Fruit fly (Drosophila melanogaster) whole organism, embryonic: Measurements from ENCODE around the gene mAChR-C.

Experiments used
- Atf3 ChIP-seq: fragments of 200-800 bp; sonication (Bioruptor generic); optimal IDR thresholded peaks from 3 replicates; lab custom pipeline; 2016; ENCODE audit warnings: missing biosample characterization, missing genetic modification characterization
- Awh ChIP-seq: fragments of 200-800 bp; sonication (Bioruptor generic); IDR thresholded peaks from 2 replicates; pipeline ENCODE4, ENCODE4 v1.3.6; 2022; ENCODE audit warnings: missing biosample characterization, missing genetic modification characterization
- Blimp-1 ChIP-seq: fragments of 200-800 bp; sonication (Bioruptor generic); optimal IDR thresholded peaks from 3 replicates; lab custom pipeline; 2018; ENCODE audit warnings: missing biosample characterization, missing genetic modification characterization, mild to moderate bottlenecking, moderate library complexity, missing genetic modification reagents
- Bteb2 ChIP-seq: fragments of 200-800 bp; sonication (Bioruptor generic); optimal IDR thresholded peaks from 2 replicates; lab custom pipeline; 2016; ENCODE audit warnings: missing biosample characterization, missing genetic modification characterization
- CG10267 ChIP-seq: fragments of 200-800 bp; sonication (Bioruptor generic); optimal IDR thresholded peaks from 2 replicates; lab custom pipeline; 2018; ENCODE audit warnings: missing biosample characterization, mild to moderate bottlenecking, missing genetic modification characterization, moderate library complexity
- CG11398 ChIP-seq: fragments of 200-800 bp; sonication (Bioruptor generic); optimal IDR thresholded peaks from 2 replicates; lab custom pipeline; 2016; ENCODE audit warnings: missing biosample characterization, missing genetic modification characterization
- CG11504 ChIP-seq: fragments of 200-800 bp; sonication (Bioruptor generic); optimal IDR thresholded peaks from 3 replicates; lab custom pipeline; 2019; ENCODE audit warnings: missing biosample characterization, mild to moderate bottlenecking, missing genetic modification characterization, moderate library complexity
- CG12219 ChIP-seq: fragments of 200-800 bp; sonication (Bioruptor generic); optimal IDR thresholded peaks from 3 replicates; lab custom pipeline; 2018; ENCODE audit warnings: missing biosample characterization, mild to moderate bottlenecking, missing genetic modification characterization
- CG12769 ChIP-seq: fragments of 200-800 bp; sonication (Bioruptor generic); optimal IDR thresholded peaks from 2 replicates; lab custom pipeline; 2019; ENCODE audit warnings: missing biosample characterization, mild to moderate bottlenecking, missing genetic modification characterization, moderate library complexity
- CG13287 ChIP-seq: fragments of 200-800 bp; sonication (Bioruptor generic); IDR thresholded peaks from 2 replicates; pipeline ENCODE4 v1.3.6; 2022; ENCODE audit warnings: missing biosample characterization, missing genetic modification characterization; ENCODE audit not compliant: partially characterized antibody
- CG13624 ChIP-seq: fragments of 200-800 bp; sonication (Bioruptor generic); optimal IDR thresholded peaks from 2 replicates; lab custom pipeline; 2016; ENCODE audit warnings: missing biosample characterization, missing genetic modification characterization
- CG14441 ChIP-seq: fragments of 200-800 bp; sonication (Bioruptor generic); IDR thresholded peaks from 2 replicates; pipeline ENCODE4 v1.3.6; 2022; ENCODE audit warnings: missing biosample characterization, missing genetic modification characterization
- CG1647 ChIP-seq: fragments of 200-800 bp; sonication (Bioruptor generic); optimal IDR thresholded peaks from 3 replicates; lab custom pipeline; 2016; ENCODE audit warnings: missing biosample characterization, missing genetic modification characterization
- CG17328 ChIP-seq: fragments of 200-800 bp; sonication (Bioruptor generic); IDR thresholded peaks from 2 replicates; pipeline ENCODE4 v1.3.6; 2022; ENCODE audit warnings: missing biosample characterization, missing genetic modification characterization
- CG18011 ChIP-seq: fragments of 200-800 bp; sonication (Bioruptor generic); optimal IDR thresholded peaks from 2 replicates; lab custom pipeline; 2017; ENCODE audit warnings: missing biosample characterization, missing genetic modification characterization, mild to moderate bottlenecking, moderate library complexity, missing genotype
- CG18262 ChIP-seq: fragments of 200-800 bp; optimal IDR thresholded peaks from 3 replicates; lab custom pipeline; 2019; ENCODE audit warnings: missing biosample characterization, mild to moderate bottlenecking, missing genetic modification characterization, moderate library complexity
- CG18619 ChIP-seq: fragments of 200-800 bp; sonication (Bioruptor generic); optimal IDR thresholded peaks from 3 replicates; lab custom pipeline; 2017; ENCODE audit warnings: missing biosample characterization, mild to moderate bottlenecking, missing genetic modification characterization
- CG30020 ChIP-seq: fragments of 200-800 bp; optimal IDR thresholded peaks from 2 replicates; lab custom pipeline; 2019; ENCODE audit warnings: missing biosample characterization, mild to moderate bottlenecking, missing genetic modification characterization, moderate library complexity
- CG32532 ChIP-seq: fragments of 200-800 bp; sonication (Bioruptor generic); IDR thresholded peaks from 2 replicates; pipeline ENCODE4 v1.3.6; 2022; ENCODE audit warnings: missing biosample characterization, missing genetic modification characterization
- CG3726 ChIP-seq: fragments of 200-800 bp; sonication (Bioruptor generic); IDR thresholded peaks from 3 replicates; pipeline ENCODE4, ENCODE4 v1.3.6; 2022; ENCODE audit warnings: missing biosample characterization, missing genetic modification characterization
- CG42726 ChIP-seq: fragments of 200-800 bp; sonication (Bioruptor generic); IDR thresholded peaks from 2 replicates; pipeline ENCODE4 v1.3.6; 2022; ENCODE audit warnings: missing biosample characterization, missing genetic modification characterization; ENCODE audit not compliant: partially characterized antibody
- CG8359 ChIP-seq: fragments of 200-800 bp; sonication (Bioruptor generic); optimal IDR thresholded peaks from 2 replicates; lab custom pipeline; 2017; ENCODE audit warnings: missing biosample characterization, mild to moderate bottlenecking, missing genetic modification characterization, borderline replicate concordance
- CG8765 ChIP-seq: fragments of 200-800 bp; sonication (Bioruptor generic); IDR thresholded peaks from 2 replicates; pipeline ENCODE4 v1.3.6; 2022; ENCODE audit warnings: missing biosample characterization, missing genetic modification characterization
- CG9609 ChIP-seq: fragments of 200-800 bp; sonication (Bioruptor generic); optimal IDR thresholded peaks from 3 replicates; lab custom pipeline; 2016; ENCODE audit warnings: missing biosample characterization, missing genetic modification characterization
- E2f1 ChIP-seq: fragments of 200-800 bp; sonication (Bioruptor generic); IDR thresholded peaks from 2 replicates; pipeline ENCODE4 v1.3.6; 2022; ENCODE audit warnings: missing biosample characterization, missing genetic modification characterization
- E2f2 ChIP-seq: fragments of 200-800 bp; sonication (Bioruptor generic); IDR thresholded peaks from 2 replicates; pipeline ENCODE4 v1.3.6; 2022; ENCODE audit warnings: missing biosample characterization, missing genetic modification characterization
- H2.0 ChIP-seq: fragments of 200-800 bp; sonication (Bioruptor generic); IDR thresholded peaks from 2 replicates; pipeline ENCODE4 v1.3.6; 2022; ENCODE audit warnings: missing biosample characterization, missing genetic modification characterization
- HLH3B ChIP-seq: fragments of 200-800 bp; sonication (Bioruptor generic); IDR thresholded peaks from 2 replicates; pipeline ENCODE4 v1.3.6; 2022; ENCODE audit warnings: missing biosample characterization, missing genetic modification characterization
- Hmx ChIP-seq: fragments of 200-800 bp; sonication (Bioruptor generic); optimal IDR thresholded peaks from 2 replicates; lab custom pipeline; 2016; ENCODE audit warnings: missing biosample characterization, missing genetic modification characterization
- Hr3 ChIP-seq: fragments of 200-800 bp; sonication (Bioruptor generic); optimal IDR thresholded peaks from 3 replicates; lab custom pipeline; 2016; ENCODE audit warnings: missing biosample characterization, missing genetic modification characterization
- Hr78 ChIP-seq, 2 experiments: fragments of 200-800 bp in 1 of 2; fragments of >200 bp in 1 of 2; sonication (Bioruptor generic) in 1 of 2; optimal IDR thresholded peaks; 2 replicates each; lab custom pipeline; 2017 to 2019; ENCODE audit warnings: missing biosample characterization in 2 of 2, missing genetic modification characterization in 2 of 2, mild to moderate bottlenecking in 1 of 2, moderate library complexity in 1 of 2
- Mrtf ChIP-seq: fragments of 200-800 bp; sonication (Bioruptor generic); IDR thresholded peaks from 3 replicates; pipeline ENCODE4 v1.3.6; 2022; ENCODE audit warnings: missing biosample characterization, missing genetic modification characterization
- Sin3A ChIP-seq: fragments of >200 bp; optimal IDR thresholded peaks from 2 replicates; lab custom pipeline; 2018
- Vsx1 ChIP-seq: fragments of 200-800 bp; sonication (Bioruptor generic); optimal IDR thresholded peaks from 2 replicates; lab custom pipeline; 2017; ENCODE audit warnings: missing biosample characterization, mild to moderate bottlenecking, missing genetic modification characterization, missing genetic modification reagents
- Xrp1 ChIP-seq: fragments of 200-800 bp; sonication (Bioruptor generic); IDR thresholded peaks from 2 replicates; pipeline ENCODE4 v1.3.6; 2022; ENCODE audit warnings: missing biosample characterization, missing genetic modification characterization
- abd-A ChIP-seq: fragments of 200-800 bp; sonication (Bioruptor generic); optimal IDR thresholded peaks from 3 replicates; lab custom pipeline; 2019; ENCODE audit warnings: missing biosample characterization, mild to moderate bottlenecking, missing genetic modification characterization, moderate library complexity
- al ChIP-seq: fragments of 200-800 bp; sonication (Bioruptor generic); IDR thresholded peaks from 2 replicates; pipeline ENCODE4 v1.3.6; 2022; ENCODE audit warnings: missing biosample characterization, missing genetic modification characterization
- crol ChIP-seq: fragments of 200-800 bp; sonication (Bioruptor generic); IDR thresholded peaks from 2 replicates; pipeline ENCODE4 v1.3.6; 2022; ENCODE audit warnings: missing biosample characterization, missing genetic modification characterization
- danr ChIP-seq: fragments of 200-800 bp; sonication (Bioruptor generic); IDR thresholded peaks from 2 replicates; pipeline ENCODE4 v1.3.6; 2022; ENCODE audit warnings: missing biosample characterization, missing genetic modification characterization
- dati ChIP-seq: fragments of 200-800 bp; sonication (Bioruptor generic); IDR thresholded peaks from 2 replicates; pipeline ENCODE4 v1.3.6; 2022; ENCODE audit warnings: missing biosample characterization, missing genetic modification characterization
- ems ChIP-seq: fragments of 200-800 bp; sonication (Bioruptor generic); optimal IDR thresholded peaks from 3 replicates; lab custom pipeline; 2016; ENCODE audit warnings: missing biosample characterization, missing genetic modification characterization
- en ChIP-seq: fragments of 200-800 bp; sonication (Bioruptor generic); optimal IDR thresholded peaks from 2 replicates; lab custom pipeline; 2016; ENCODE audit warnings: missing biosample characterization, missing genetic modification characterization
- h ChIP-seq: fragments of >200 bp; optimal IDR thresholded peaks from 2 replicates; lab custom pipeline; 2017
- hth ChIP-seq: fragments of >200 bp; optimal IDR thresholded peaks from 2 replicates; lab custom pipeline; 2017; ENCODE audit warnings: inconsistent platforms
- jing ChIP-seq: fragments of 200-800 bp; sonication (Bioruptor generic); optimal IDR thresholded peaks from 2 replicates; lab custom pipeline; 2018; ENCODE audit warnings: missing biosample characterization, mild to moderate bottlenecking, missing genetic modification characterization
- jumu ChIP-seq: fragments of 200-800 bp; sonication (Bioruptor generic); optimal IDR thresholded peaks from 3 replicates; lab custom pipeline; 2016; ENCODE audit warnings: missing biosample characterization, missing genetic modification characterization
- lola ChIP-seq, 3 experiments: fragments of >200 bp in 2 of 3; fragments of 200-800 bp in 1 of 3; sonication (Bioruptor generic) in 1 of 3; optimal IDR thresholded peaks; 2 replicates each; lab custom pipeline; 2017 to 2019; ENCODE audit warnings: missing biosample characterization in 3 of 3, missing genetic modification characterization in 3 of 3, mild to moderate bottlenecking in 1 of 3, moderate library complexity in 1 of 3
- p53 ChIP-seq: fragments of 200-800 bp; sonication (Bioruptor generic); optimal IDR thresholded peaks from 2 replicates; lab custom pipeline; 2016; ENCODE audit warnings: missing biosample characterization, missing genetic modification characterization
- psq ChIP-seq: fragments of 200-800 bp; sonication (Bioruptor generic); optimal IDR thresholded peaks from 2 replicates; lab custom pipeline; 2017; ENCODE audit warnings: missing biosample characterization, missing genetic modification characterization
- schlank ChIP-seq: fragments of 200-800 bp; sonication (Bioruptor generic); optimal IDR thresholded peaks from 2 replicates; lab custom pipeline; 2018; ENCODE audit warnings: missing biosample characterization, mild to moderate bottlenecking, missing genetic modification characterization

mAChR-C gene

DNA sequence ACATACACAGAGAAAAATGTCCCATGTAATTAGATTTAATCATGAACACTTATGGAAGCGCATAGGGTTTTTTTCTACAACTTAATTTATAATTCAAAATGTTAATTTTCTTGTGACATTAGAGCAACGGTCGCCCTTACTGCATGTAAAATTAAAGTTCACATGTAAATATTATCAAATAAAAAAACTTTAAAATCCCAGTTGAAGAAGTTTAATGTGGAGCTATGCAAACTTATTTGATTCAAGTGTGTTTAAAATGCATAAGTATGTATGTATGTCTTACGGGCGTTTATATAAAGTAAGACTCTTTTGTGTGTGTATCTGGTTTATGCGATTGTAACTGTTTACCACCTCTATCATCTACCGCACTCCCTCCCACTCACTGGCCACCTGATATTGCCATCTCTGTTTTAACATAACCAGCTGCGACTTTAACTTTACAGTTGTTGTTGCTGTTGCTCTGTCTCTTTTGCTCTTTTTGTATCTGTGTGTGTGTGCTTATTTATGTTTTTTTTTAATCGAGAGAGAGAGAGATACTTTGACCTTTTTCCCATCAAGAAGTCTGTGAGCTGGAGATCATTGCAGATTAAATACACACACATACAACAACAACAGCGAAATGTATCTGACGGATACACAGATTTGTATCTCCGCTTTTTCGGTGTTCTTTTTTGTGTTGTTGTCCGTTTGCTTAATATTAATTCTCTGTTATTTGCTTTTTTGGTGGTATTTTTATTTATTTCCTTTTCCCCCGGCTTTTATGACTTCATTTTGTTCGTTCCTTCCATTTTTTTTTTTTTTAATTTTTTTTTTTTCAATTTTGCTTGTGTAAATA lies 23.1 kb upstream of the mAChR-C start (continued):
- peak; percentile 93 for TF ChIP-seq abd-A (tag; lab: Kevin White, UChicago)
- TF ChIP-seq CG9609 (GFP tag; lab: Kevin White, UChicago): peak; percentile 81
- 0 out of 3 replicates have a peak, but pooled peaks have one; percentile 39 for TF ChIP-seq Mrtf (GFP tag; lab: Robert Waterston, UW)
- TF ChIP-seq Sin3A (lab: Kevin White, UChicago): no peak
- TF ChIP-seq Atf3: peak; percentile 83
- peak; percentile 68 for TF ChIP-seq Hmx (GFP tag; lab: Kevin White, UChicago)
- TF ChIP-seq E2f2: peak; percentile 74
- peak; percentile 86 for TF ChIP-seq CG18619 (GFP tag; lab: Kevin White, UChicago)
- peak; percentile 50 for TF ChIP-seq psq (GFP tag; lab: Kevin White, UChicago)
- TF ChIP-seq crol: no peak
- peak; percentile 64 for TF ChIP-seq CG12219 (GFP tag; lab: Kevin White, UChicago)
- peak; percentile 72 for TF ChIP-seq CG14441 (GFP tag; lab: Robert Waterston, UW)
- TF ChIP-seq E2f1 (GFP tag; lab: Robert Waterston, UW): peak; percentile 52
- peak; percentile 77 for TF ChIP-seq en (GFP tag; lab: Kevin White, UChicago)
- peak; percentile 89 for TF ChIP-seq jing (GFP tag; lab: Kevin White, UChicago)
- no peak for TF ChIP-seq CG11398 (GFP tag; lab: Kevin White, UChicago)
- peak; percentile 44 for TF ChIP-seq ems (GFP tag; lab: Kevin White, UChicago)
- TF ChIP-seq danr: no peak
- no peak for TF ChIP-seq dati (GFP tag; lab: Robert Waterston, UW)
- no peak for TF ChIP-seq CG12769 (tag; lab: Kevin White, UChicago)
- peak; percentile 96 for TF ChIP-seq CG11504 (tag; lab: Kevin White, UChicago)
- TF ChIP-seq lola (GFP tag; optimal IDR thresholded peaks at IDR 0.05; lab: Kevin White, UChicago): peak in 2 of 3 experiments; percentile 56 to 93
- peak; percentile 81 for TF ChIP-seq CG8359
- TF ChIP-seq Vsx1 (GFP tag; lab: Kevin White, UChicago): peak; percentile 71
- TF ChIP-seq H2.0: peak; percentile 81
- peak; percentile 61 for TF ChIP-seq CG13624 (GFP tag; lab: Kevin White, UChicago)
- peak; percentile 80 for TF ChIP-seq Blimp-1 (GFP tag; lab: Kevin White, UChicago)
- TF ChIP-seq CG42726 (GFP tag; lab: Robert Waterston, UW): no peak
- TF ChIP-seq Awh: 0 out of 2 replicates have a peak, but pooled peaks have one; percentile 13
- TF ChIP-seq schlank (tag; lab: Kevin White, UChicago): peak; percentile 7
- TF ChIP-seq CG32532 (GFP tag; lab: Robert Waterston, UW): peak; percentile 44; the same call in 1 of the 2 replicates
- no peak for TF ChIP-seq al (GFP tag; lab: Robert Waterston, UW)
- no peak for TF ChIP-seq CG1647
- peak; percentile 91 for TF ChIP-seq Hr3 (GFP tag; lab: Kevin White, UChicago)
- no peak for TF ChIP-seq h
- no peak for TF ChIP-seq hth (lab: Kevin White, UChicago)
- TF ChIP-seq Bteb2 (GFP tag; lab: Kevin White, UChicago): peak; percentile 68
- TF ChIP-seq CG18011 (GFP tag; lab: Kevin White, UChicago): peak; percentile 50
- TF ChIP-seq CG10267 (tag; lab: Kevin White, UChicago): peak; percentile 70
- no peak for TF ChIP-seq CG3726 (GFP tag; lab: Robert Waterston, UW)
- TF ChIP-seq p53 (GFP tag; lab: Kevin White, UChicago): no peak
- no peak for TF ChIP-seq CG13287 (GFP tag; lab: Robert Waterston, UW)
- peak; percentile 81 for TF ChIP-seq Xrp1 (GFP tag; lab: Robert Waterston, UW)
- TF ChIP-seq HLH3B (GFP tag; lab: Robert Waterston, UW): peak; percentile 74
- peak; percentile 89 for TF ChIP-seq CG18262 (tag; lab: Kevin White, UChicago)
- TF ChIP-seq Hr78 (GFP tag; optimal IDR thresholded peaks at IDR 0.05; lab: Kevin White, UChicago): peak in 1 of 2 experiments; percentile 85
- peak; percentile 79 for TF ChIP-seq CG17328 (GFP tag; lab: Robert Waterston, UW)
- no peak for TF ChIP-seq CG8765 (GFP tag; lab: Robert Waterston, UW)
- peak; percentile 63 for TF ChIP-seq jumu (GFP tag; lab: Kevin White, UChicago)
- TF ChIP-seq CG30020: peak; percentile 46
